Fruit fly (Drosophila melanogaster): ENCODE data around the gene Sxl.

Gene Sxl

DNA sequence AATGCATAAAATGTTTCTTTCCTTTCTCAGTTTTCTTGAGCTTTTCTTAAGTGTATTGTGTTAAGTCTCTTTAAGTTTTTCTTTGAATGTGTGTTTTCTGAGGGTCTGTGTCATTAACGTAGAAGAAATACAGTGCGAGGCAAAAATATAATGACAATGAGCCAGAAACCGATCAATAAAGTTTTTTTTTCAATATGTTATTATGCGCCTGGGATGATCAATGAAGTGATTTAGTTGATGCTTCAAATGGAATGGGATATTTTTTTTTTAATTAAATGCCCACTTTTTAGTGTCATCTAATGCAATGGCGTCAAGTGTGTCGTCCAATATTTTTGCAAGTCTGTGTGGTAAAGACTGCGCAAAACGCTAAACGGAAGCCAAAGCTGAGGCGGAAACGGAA, 11.3 kb downstream of the Sxl start (continued):
- TF ChIP-seq abd-A (tag; optimal IDR thresholded peaks at IDR 0.05), result no peak
- TF ChIP-seq Camta (GFP tag; optimal IDR thresholded peaks at IDR 0.05), result peak; percentile 1
- TF ChIP-seq nmo (GFP tag; optimal IDR thresholded peaks at IDR 0.05), result no peak
- no peak for TF ChIP-seq kni (GFP tag; optimal IDR thresholded peaks at IDR 0.05)
- TF ChIP-seq Gug (GFP tag; IDR thresholded peaks at IDR 0.05), result peak; percentile 21; the same call in 1 of the 4 replicates
- TF ChIP-seq Lhr (GFP tag; optimal IDR thresholded peaks at IDR 0.05), result no peak
- no peak for TF ChIP-seq gro (GFP tag; optimal IDR thresholded peaks at IDR 0.05)
- peak; percentile 43 for TF ChIP-seq gem (tag; optimal IDR thresholded peaks at IDR 0.05)
- no peak for TF ChIP-seq CG9817 (tag; optimal IDR thresholded peaks at IDR 0.05)
- no peak for TF ChIP-seq CG9797 (GFP tag; optimal IDR thresholded peaks at IDR 0.05)
- peak; percentile 34 for TF ChIP-seq CG30403 (GFP tag; optimal IDR thresholded peaks at IDR 0.05)
- no peak for TF ChIP-seq gsb-n (tag; optimal IDR thresholded peaks at IDR 0.05)
- TF ChIP-seq PHDP (tag; optimal IDR thresholded peaks at IDR 0.05), result peak; percentile 16
- no peak for TF ChIP-seq jumu (GFP tag; optimal IDR thresholded peaks at IDR 0.05)
- peak; percentile 24 for TF ChIP-seq Hsf (GFP tag; optimal IDR thresholded peaks at IDR 0.05)
- TF ChIP-seq her (GFP tag; optimal IDR thresholded peaks at IDR 0.05), result peak; percentile 2
- TF ChIP-seq corto (GFP tag; optimal IDR thresholded peaks at IDR 0.05), result no peak
- 0 out of 2 replicates have a peak, but pooled peaks have one; percentile 19 for TF ChIP-seq CG7372 (GFP tag; IDR thresholded peaks at IDR 0.05)
- TF ChIP-seq CG6175 (GFP tag; IDR thresholded peaks at IDR 0.05), result no peak
- TF ChIP-seq row (GFP tag; IDR thresholded peaks at IDR 0.05), result peak; percentile 55; the same call in 2 of the 3 replicates
- no peak for TF ChIP-seq hkb (optimal IDR thresholded peaks at IDR 0.05)
- peak; percentile 29; the same call in 1 of the 2 replicates for TF ChIP-seq hkb (GFP tag; IDR thresholded peaks at IDR 0.05)
- no peak for TF ChIP-seq CG14710 (tag; optimal IDR thresholded peaks at IDR 0.05)
- TF ChIP-seq Bgb (GFP tag; IDR thresholded peaks at IDR 0.05; ENCODE audit: partially characterized antibody), result no peak

DNA sequence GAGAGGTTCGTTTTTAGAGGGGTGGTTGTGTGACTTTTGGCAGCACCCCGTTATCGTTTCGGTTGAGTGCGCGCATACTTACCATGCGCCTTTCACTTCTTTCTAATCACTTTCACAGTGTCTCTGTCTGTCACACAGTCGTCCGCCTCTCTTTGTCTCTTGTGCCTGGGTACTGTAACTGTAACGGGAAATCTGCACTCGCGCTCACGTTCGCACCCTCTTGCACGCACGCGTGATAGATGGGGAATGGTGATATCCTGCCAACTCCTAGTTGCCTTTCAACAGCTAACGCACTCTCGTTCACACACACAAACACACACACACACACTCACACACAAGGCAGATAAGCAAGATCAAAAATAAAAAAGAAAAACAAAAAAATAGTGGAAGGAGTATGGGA, 15.4 kb downstream of the Sxl start:
- TF ChIP-seq CG15479 (GFP tag; optimal IDR thresholded peaks at IDR 0.05), result peak; percentile 92
- no peak for TF ChIP-seq CG14441 (GFP tag; IDR thresholded peaks at IDR 0.05)
- peak; percentile 7 for TF ChIP-seq Blimp-1 (GFP tag; optimal IDR thresholded peaks at IDR 0.05)
- TF ChIP-seq CG3065 (GFP tag; optimal IDR thresholded peaks at IDR 0.05), result no peak
- no peak for TF ChIP-seq dm (GFP tag; optimal IDR thresholded peaks at IDR 0.05)
- TF ChIP-seq tio (GFP tag; optimal IDR thresholded peaks at IDR 0.05), result no peak
- peak; percentile 38 for TF ChIP-seq cg (GFP tag; optimal IDR thresholded peaks at IDR 0.05)
- peak in 1 of 2 experiments; percentile 3 for TF ChIP-seq Trl (optimal IDR thresholded peaks at IDR 0.05)
- TF ChIP-seq Trl (GFP tag; optimal IDR thresholded peaks at IDR 0.05), result no peak
- TF ChIP-seq fd102C (GFP tag; optimal IDR thresholded peaks at IDR 0.05), result no peak
- TF ChIP-seq CG2199 (GFP tag; IDR thresholded peaks at IDR 0.05), result peak; percentile 56; the same call in 1 of the 3 replicates
- TF ChIP-seq PHDP (tag; optimal IDR thresholded peaks at IDR 0.05), result no peak
- no peak for TF ChIP-seq Jarid2 (GFP tag; optimal IDR thresholded peaks at IDR 0.05)
- no peak for TF ChIP-seq usp (GFP tag; optimal IDR thresholded peaks at IDR 0.05)
- TF ChIP-seq ewg (GFP tag; optimal IDR thresholded peaks at IDR 0.05), result peak; percentile 46
- peak in 1 of 2 experiments; percentile 15 for TF ChIP-seq tll (GFP tag; optimal IDR thresholded peaks at IDR 0.05)
- no peak for TF ChIP-seq CG11085 (GFP tag; IDR thresholded peaks at IDR 0.05)
- TF ChIP-seq sens (GFP tag), result peak; percentile 82
- 0 out of 2 replicates have a peak, but pooled peaks have one; percentile 12 for TF ChIP-seq CG42726 (GFP tag; IDR thresholded peaks at IDR 0.05; ENCODE audit: partially characterized antibody)
- TF ChIP-seq pros (GFP tag; optimal IDR thresholded peaks at IDR 0.05), result peak; percentile 92
- no peak for TF ChIP-seq fd64A (GFP tag; optimal IDR thresholded peaks at IDR 0.05)
- TF ChIP-seq inv (GFP tag; IDR thresholded peaks at IDR 0.05; ENCODE audit: partially characterized antibody), result no peak
- peak; percentile 40 for TF ChIP-seq sqz (GFP tag; optimal IDR thresholded peaks at IDR 0.05)
- no peak for TF ChIP-seq CG4854 (GFP tag; optimal IDR thresholded peaks at IDR 0.05)
- TF ChIP-seq sd (tag; optimal IDR thresholded peaks at IDR 0.05), result no peak
